Fruit fly (Drosophila melanogaster) S2 (cell line): ENCODE data around the gene Pa1.

ENCODE experiments used
- CG8478 ChIP-seq: fragments of >200 bp; optimal IDR thresholded peaks from 2 replicates; lab custom pipeline; 2018
- CTCF ChIP-seq, 2 experiments: fragments of >200 bp; optimal IDR thresholded peaks; 2 replicates each; lab custom pipeline; 2018

Gene Pa1

DNA sequence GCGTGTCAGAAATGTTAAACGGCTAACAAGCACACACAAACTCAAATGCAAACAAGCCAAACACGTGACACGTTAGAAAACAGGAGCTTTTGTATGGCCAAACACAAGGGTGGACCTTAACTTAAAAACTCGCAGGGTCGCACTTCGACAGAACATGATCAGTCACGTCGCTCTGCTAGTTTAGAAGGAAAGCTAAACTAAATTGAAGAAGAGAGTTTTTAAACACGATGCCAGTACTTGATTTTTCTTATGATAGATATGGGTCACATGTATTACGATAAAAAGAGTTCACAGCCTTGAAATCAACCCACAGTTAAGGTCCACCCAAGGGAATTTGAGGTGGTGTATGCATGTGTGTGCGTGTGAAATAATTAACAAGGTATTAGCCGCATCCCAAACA, 19.4 kb downstream of the Pa1 start:
- TF ChIP-seq CTCF (optimal IDR thresholded peaks at IDR 0.05; lab: Kevin White, UChicago): no peak
- TF ChIP-seq CG8478 (lab: Kevin White, UChicago): no peak

DNA sequence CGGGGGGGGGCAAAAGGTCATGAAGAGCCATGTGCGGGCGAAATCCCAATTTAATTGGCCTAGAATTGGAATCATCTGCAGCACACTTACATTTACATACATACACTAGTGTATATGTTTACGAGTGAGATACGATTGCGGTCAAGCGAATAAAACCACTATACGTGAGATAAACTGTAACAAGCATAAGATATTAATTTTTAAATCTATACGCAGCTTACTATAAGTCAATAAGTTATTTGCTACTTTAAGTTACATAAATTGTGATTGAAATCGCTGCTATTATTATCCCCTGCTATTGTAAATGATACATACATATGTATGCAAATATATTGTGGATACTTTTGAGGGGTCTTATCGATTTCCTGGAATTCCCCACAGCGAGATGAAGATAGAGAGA, 20.1 kb downstream of the Pa1 start:
- TF ChIP-seq CTCF (optimal IDR thresholded peaks at IDR 0.05; lab: Kevin White, UChicago): no peak
- no peak for TF ChIP-seq CG8478 (lab: Kevin White, UChicago)

DNA sequence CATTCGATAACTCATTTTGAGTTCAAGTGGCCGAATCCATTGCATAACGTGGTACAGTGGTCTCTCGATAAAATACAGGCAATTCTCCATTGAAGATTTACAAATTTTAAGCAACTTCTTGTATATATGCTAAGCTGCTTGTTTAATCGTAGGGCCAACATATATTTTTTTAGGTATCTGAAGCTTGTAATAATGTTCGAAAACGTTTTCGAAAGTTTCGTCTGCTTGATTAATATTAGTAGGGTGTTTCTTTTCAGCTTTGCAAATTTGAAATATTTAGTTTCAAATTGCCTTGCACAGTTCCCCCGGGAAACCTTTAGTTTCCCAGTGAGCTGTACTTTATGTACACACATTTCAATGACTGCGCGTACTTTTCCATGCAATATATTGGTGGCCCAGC, 20.7 kb downstream of the Pa1 start:
- TF ChIP-seq CG8478 (lab: Kevin White, UChicago) (no peak), CTCF (optimal IDR thresholded peaks at IDR 0.05; lab: Kevin White, UChicago) (no peak)

DNA sequence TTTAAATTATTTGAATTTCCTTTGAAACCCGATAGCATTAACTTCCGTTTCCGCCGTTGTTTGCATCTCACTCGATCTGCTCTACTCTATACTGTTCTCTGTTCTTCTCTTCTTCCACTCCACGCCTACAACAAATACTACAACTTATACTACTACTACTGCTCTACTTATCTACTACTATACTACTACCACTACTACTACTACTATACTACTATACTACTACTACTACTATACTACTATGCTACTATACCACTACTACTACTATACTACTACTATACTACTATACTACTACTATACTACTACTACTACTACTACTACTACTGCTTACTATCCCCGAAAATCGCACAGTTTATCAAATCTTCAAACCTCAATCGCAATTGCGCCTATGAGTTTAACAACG, 23.6 kb downstream of the Pa1 start:
- TF ChIP-seq CTCF (optimal IDR thresholded peaks at IDR 0.05; lab: Kevin White, UChicago) (no peak), CG8478 (lab: Kevin White, UChicago) (no peak)

DNA sequence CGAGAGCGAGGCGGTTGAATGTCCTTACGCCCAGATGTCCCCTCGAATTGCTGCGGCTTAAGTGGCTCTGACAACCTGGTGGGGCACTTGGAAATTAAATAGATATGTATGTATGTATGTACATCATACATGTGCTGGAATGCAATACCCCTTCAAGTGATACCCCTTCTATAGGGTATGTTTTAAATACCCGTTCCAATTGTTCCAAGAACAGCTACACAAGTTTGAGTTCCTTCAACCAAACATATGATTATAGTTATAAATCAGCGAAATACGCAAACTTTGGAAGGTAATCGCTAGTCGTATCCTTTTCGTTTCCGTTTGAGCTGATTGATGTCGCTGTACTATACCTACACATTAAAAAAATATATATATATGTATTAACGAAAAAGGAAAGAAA, 24.5 kb downstream of the Pa1 start:
- no peak for TF ChIP-seq CTCF (optimal IDR thresholded peaks at IDR 0.05; lab: Kevin White, UChicago)
- no peak for TF ChIP-seq CG8478 (lab: Kevin White, UChicago)

DNA sequence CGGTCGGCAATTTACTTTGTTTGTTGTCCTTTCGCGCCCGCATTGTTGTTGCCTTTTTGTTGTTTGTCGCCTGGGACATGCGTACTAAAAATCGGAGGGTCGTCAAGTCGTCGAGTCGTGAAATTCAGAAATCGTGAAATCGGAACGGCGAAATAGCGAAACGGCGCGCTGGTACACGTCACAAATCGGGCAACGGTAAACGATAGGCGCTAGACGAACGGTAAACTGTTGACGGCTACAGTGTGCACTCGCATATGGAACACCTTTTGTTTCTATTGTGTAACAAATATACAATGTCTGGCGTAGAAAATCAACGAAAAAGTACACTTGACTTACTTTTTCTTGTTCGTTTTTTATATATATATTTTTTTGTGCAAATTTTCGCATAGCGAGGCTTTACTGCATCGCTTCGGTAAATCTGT, 25.0 kb downstream of the Pa1 start:
- TF ChIP-seq CG8478 (lab: Kevin White, UChicago) (no peak), CTCF (optimal IDR thresholded peaks at IDR 0.05; lab: Kevin White, UChicago) (no peak)

DNA sequence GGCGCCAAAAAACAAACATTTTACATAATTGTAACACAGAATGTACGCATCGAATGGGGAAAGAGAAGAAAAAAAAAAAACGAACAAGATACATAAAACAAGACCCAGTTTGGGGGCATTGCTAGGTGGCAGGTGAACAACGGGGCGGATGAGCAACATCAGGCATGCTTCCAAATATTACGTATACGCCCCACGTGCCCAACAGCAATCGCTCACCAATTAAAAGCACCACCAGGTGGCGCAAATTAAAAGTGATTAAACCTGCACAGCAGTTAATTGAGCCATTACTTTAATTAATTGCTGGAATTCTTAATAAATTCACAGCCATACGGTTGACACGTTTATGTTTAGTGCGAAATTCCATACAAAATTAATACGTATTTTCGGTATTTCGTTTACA, 26.5 kb downstream of the Pa1 start:
- TF ChIP-seq CTCF (optimal IDR thresholded peaks at IDR 0.05; lab: Kevin White, UChicago): no peak
- TF ChIP-seq CG8478 (lab: Kevin White, UChicago): no peak

DNA sequence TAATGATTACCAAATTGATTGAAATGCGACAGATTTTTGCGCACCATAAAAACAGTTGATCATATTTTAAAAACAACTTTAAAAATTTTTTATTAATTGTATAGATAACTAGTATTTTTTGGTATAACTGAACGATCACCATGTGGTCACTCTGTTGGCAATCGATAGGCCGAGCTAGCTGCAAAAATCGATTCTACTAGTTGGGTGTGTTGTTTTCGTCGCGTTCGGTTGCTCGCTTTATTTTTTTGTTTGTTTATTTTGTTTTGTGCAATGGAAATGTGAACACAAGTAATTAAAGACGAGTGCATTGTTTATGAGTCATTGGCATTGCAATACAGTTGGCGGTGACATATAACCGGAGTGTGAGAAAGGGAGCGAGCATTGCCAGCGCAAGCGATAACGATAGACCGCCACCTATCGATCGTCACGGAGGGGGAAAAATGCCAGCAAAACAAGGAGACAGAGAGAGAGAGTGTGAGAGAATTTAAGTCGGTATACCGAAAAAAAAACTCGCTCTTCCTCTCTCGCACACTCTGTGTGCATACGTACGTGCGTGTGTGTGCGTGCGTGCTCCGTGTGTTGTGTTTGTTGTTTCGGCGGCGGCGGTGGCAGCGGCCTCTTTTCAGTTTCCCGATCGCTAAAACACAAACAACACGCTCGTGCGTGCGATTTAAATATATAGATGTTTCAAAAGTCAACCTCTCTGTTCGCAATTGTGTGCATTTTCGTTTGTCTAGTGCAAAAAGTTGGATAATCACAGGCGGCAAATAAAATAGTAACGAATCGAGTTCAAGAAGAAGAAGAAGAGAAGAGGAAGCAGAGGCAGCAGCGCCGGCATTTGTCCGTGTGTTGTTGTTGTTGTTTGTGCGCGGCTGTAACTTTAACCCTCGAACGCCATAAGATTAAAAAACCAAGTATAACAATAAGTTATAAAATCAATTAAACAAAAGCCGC, 30.7 kb downstream of the Pa1 start:
- TF ChIP-seq CG8478 (lab: Kevin White, UChicago): no peak
- TF ChIP-seq CTCF (optimal IDR thresholded peaks at IDR 0.05; lab: Kevin White, UChicago): no peak

DNA sequence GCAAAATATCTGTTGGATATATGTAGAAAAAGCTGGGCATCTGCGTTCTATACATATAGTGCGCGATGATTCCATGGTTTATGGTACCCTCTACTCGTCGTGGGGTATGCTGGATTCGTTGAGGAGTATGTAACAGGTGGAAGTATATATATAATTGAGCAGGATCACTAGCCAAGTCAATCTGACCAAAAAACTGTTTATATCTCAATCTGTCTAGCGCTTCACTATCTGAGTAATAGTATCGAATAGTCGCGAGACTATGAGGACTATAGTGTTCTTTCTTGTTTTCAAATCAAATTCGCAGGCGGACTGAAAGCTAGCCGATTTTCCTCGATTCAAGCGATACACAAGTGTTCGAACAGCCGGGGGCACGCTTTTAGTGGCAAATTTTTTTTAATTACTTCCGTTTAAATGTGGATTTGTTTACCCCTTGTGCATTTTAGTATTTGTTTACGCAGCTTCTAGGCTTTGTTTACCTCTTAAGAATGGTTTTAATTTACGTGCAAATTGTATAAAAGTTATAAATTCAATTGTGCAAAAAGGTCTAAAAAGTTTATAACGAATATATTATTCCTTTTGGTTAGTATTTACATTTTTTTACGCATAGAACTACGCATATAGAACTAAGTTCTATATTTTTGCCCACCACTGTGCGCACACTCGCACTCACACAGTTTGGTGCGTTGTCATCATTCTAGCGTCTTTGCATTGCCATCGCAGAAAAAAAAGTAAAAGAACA, 31.8 kb downstream of the Pa1 start:
- TF ChIP-seq CG8478 (lab: Kevin White, UChicago) (no peak), CTCF (optimal IDR thresholded peaks at IDR 0.05; lab: Kevin White, UChicago) (no peak)

DNA sequence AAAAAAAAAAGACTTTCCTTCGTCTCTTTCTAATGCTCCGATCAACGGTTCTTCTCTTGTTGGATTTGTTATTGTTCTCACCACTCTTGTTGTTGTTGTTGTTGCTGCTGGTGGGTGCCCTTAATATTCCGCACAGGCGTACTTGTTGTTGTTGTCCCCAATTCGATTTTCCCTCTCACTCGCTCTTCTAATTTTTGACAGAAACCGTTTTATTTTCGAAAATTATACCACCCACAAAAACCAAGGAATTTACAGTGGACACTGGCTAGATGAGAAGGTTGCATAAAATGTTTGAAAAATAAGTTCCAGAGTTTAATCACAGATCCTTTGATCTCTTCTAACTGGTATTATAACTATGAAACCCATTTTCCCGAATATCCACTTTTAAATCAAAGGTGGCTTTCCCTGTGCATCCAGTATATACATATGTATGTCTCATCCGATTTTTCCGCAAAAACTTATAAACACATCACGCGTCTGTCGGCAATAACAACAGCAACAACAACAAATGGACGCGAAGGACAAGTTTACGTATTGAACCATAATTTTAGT, 32.4 kb downstream of the Pa1 start:
- no peak for TF ChIP-seq CTCF (optimal IDR thresholded peaks at IDR 0.05; lab: Kevin White, UChicago)
- no peak for TF ChIP-seq CG8478 (lab: Kevin White, UChicago)

DNA sequence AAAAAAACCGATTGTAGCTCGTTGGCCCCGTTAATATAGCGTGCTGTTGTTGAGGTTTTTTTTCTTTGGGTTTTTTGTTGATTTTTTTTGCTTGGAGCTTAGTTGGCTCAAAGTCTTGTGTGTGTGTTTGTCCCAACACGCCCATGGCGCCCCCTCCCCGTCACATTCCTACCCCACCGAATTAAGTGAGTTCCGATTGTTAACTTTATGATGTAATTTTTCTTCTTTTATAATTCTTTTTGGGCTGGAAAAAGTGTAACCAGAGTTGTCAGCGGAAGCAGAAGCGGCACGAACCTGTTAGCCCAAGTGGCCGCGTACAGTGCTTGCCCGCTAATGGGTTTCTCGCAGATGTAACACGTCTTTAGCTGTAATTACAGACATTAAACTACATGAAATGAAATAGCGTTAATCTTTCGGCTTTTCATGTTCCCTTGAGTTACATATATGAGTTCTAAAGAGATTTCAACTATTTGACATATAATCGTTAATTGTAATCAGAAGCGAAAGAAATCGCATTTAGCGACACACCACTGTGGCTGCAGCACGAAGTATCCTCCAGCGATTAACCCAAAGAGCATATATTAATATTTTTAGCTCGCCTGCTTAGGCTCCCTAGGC, 34.1 kb downstream of the Pa1 start:
- TF ChIP-seq CG8478 (lab: Kevin White, UChicago) (no peak), CTCF (optimal IDR thresholded peaks at IDR 0.05; lab: Kevin White, UChicago) (no peak)

DNA sequence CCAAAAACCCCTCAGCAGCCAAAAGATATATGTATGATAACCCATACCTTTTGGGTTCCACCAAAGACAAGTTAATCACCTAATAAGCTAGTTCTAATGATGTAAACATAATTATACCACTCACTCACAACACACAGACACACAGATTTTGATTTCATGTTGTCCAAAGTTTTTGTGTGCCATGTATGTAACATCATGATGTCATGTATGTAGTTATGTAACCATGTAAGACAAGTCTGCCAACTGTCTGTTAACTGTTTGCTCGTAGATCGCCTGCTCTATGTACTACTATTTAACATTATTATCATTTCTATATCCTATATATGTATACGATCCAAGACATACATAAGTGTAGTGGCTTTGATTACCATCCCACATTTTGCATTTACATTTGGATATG, 45.2 kb downstream of the Pa1 start:
- TF ChIP-seq CG8478 (lab: Kevin White, UChicago) (no peak), CTCF (optimal IDR thresholded peaks at IDR 0.05; lab: Kevin White, UChicago) (no peak)

DNA sequence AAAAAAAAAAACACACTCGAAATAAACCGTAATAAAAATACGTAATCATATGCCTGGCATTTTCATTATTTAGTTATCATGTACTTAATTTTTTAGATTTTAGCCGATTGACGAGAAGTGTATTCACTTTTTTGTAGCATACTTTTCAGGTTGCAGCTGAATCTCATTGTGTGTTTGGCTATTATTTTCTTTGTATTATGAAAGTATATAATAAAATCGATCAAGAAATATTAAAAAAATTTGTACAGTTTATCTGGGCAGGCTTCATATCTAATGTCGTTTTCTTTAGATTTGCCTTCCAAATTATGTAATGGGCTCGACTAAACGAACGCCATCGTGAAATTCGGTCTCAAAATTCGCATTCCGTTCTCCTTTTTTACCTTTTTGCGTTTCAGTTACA, 50.6 kb downstream of the Pa1 start, which contains the start of gene CG15196:
TSS of gene CG15196 (plus strand) at position 301 of the 400 bp plus-strand sequence.
- TF ChIP-seq CG8478 (lab: Kevin White, UChicago) (no peak), CTCF (optimal IDR thresholded peaks at IDR 0.05; lab: Kevin White, UChicago) (no peak)
